Worm (Caenorhabditis elegans) whole organism, midembryonic: Measurements from ENCODE around the gene Y17G7B.21.

Source experiments
- T22C8.4 ChIP-seq: fragments of 200-800 bp; sonication (Bioruptor generic); IDR thresholded peaks from 2 replicates; pipeline ENCODE4 v1.3.6; 2022; ENCODE audit warnings: missing genetic modification characterization, missing compliant biosample characterization
- cog-1 ChIP-seq: sonication (generic microtip); optimal IDR thresholded peaks from 2 replicates; lab custom pipeline; 2016; ENCODE audit warnings: missing genetic modification characterization, missing compliant biosample characterization
- flt-1 ChIP-seq: fragments of 200-800 bp; sonication (Bioruptor generic); IDR thresholded peaks from 2 replicates; pipeline ENCODE4 v1.3.6; 2022; ENCODE audit warnings: missing genetic modification characterization, missing compliant biosample characterization
- klf-2 ChIP-seq: fragments of 200-800 bp; sonication (Bioruptor generic); conservative IDR thresholded peaks from 2 replicates; pipeline ENCODE4 v1.3.6; 2022; ENCODE audit warnings: missing genetic modification reagents, missing genetic modification characterization, missing compliant biosample characterization
- med-1 ChIP-seq: sonication (generic microtip); optimal IDR thresholded peaks from 2 replicates; lab custom pipeline; 2017; ENCODE audit warnings: missing genetic modification characterization, mild to moderate bottlenecking, missing compliant biosample characterization, antibody characterized with exemption, missing genetic modification reagents; ENCODE audit not compliant: insufficient read depth
- ref-1 ChIP-seq: fragments of 200-800 bp; sonication (Bioruptor generic); conservative IDR thresholded peaks from 2 replicates; pipeline ENCODE4 v1.3.6; 2022; ENCODE audit warnings: missing genetic modification reagents, missing genetic modification characterization, missing compliant biosample characterization
- tab-1 ChIP-seq: fragments of 200-800 bp; sonication (Bioruptor generic); IDR thresholded peaks from 2 replicates; pipeline ENCODE4 v1.3.6; 2022; ENCODE audit warnings: missing genetic modification characterization, missing compliant biosample characterization
- ztf-23 ChIP-seq: fragments of 200-800 bp; sonication (Bioruptor generic); IDR thresholded peaks from 2 replicates; pipeline ENCODE4 v1.3.6; 2022; ENCODE audit warnings: missing genetic modification reagents, missing genetic modification characterization, missing compliant biosample characterization
- ztf-29 ChIP-seq: fragments of 200-800 bp; sonication (Bioruptor generic); IDR thresholded peaks from 2 replicates; pipeline ENCODE4 v1.3.6; 2022; ENCODE audit warnings: missing genetic modification reagents, missing genetic modification characterization, missing compliant biosample characterization

Gene Y17G7B.21

DNA sequence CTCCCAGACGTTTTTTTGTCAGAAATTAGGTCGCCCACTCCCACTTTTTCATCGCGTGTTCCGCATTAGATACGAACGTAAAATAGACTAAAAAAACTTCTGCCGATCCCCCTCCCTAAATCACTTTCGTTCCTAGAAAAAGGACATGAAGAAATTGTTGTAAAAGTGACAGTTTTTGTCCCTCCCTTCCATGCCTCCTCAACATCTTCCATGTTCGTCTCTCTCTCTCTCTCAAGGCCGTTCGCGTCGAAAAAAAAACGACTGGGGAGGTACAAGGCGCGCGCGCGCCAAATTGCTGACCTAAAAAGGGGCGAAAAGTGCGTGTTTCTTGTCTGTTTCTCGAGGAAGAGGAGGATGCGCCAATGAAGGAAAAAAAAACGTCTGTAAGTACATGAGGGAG, 48.7 kb downstream of the Y17G7B.21 start:
- TF ChIP-seq T22C8.4: no peak
- TF ChIP-seq tab-1 (GFP tag; lab: Robert Waterston, UW): no peak
- TF ChIP-seq ref-1: no peak
- no peak for TF ChIP-seq cog-1
- no peak for TF ChIP-seq med-1 (GFP tag; lab: Kevin White, UChicago)
- TF ChIP-seq flt-1 (GFP tag; lab: Robert Waterston, UW): no peak
- TF ChIP-seq ztf-29 (GFP tag; lab: Robert Waterston, UW): no peak
- TF ChIP-seq ztf-23: no peak
- TF ChIP-seq klf-2 (GFP tag; lab: Robert Waterston, UW): no peak

ce11 chrII:11926501-11926900, 51.0 kb downstream of the Y17G7B.21 start:
- TF ChIP-seq flt-1 (GFP tag; lab: Robert Waterston, UW): no peak

ce11 chrII:11925203-11925602, 52.3 kb downstream of the Y17G7B.21 start:
- TF ChIP-seq ztf-23 (no peak), cog-1 (no peak), T22C8.4 (no peak), flt-1 (GFP tag; lab: Robert Waterston, UW) (no peak), tab-1 (GFP tag; lab: Robert Waterston, UW) (no peak), med-1 (GFP tag; lab: Kevin White, UChicago) (no peak), ref-1 (no peak), ztf-29 (GFP tag; lab: Robert Waterston, UW) (no peak), klf-2 (GFP tag; lab: Robert Waterston, UW) (no peak)
